Worm (Caenorhabditis elegans): ENCODE measurements around the gene lir-1.

- TF ChIP-seq nfya-1 (tag; optimal IDR thresholded peaks at IDR 0.05; ENCODE audit: insufficient read depth) (no peak), fkh-10 (GFP tag; optimal IDR thresholded peaks at IDR 0.05) (no peak), lin-15B (tag; optimal IDR thresholded peaks at IDR 0.05) (no peak), pqm-1 (tag; optimal IDR thresholded peaks at IDR 0.05) (no peak), unc-62 (GFP tag; optimal IDR thresholded peaks at IDR 0.05) (no peak), nhr-76 (tag; optimal IDR thresholded peaks at IDR 0.05) (no peak), elt-1 (tag; optimal IDR thresholded peaks at IDR 0.05) (no peak), egl-27 (tag; optimal IDR thresholded peaks at IDR 0.05) (no peak)
Observed at ce11 chrII:7670039-7670438, 1.8 kb upstream of the lir-1 start.

Measured in whole organism, L3 larva.